Fruit fly (Drosophila melanogaster): Measurements from ENCODE around the gene Spg7.

The Spg7 gene

dm6 chrX:2703693-2704092 is 5.7 kb upstream of the Spg7 start, which contains the start of gene Ugalt (continued):
- peak; percentile 100 for TF ChIP-seq CG30431 (GFP tag; optimal IDR thresholded peaks at IDR 0.05)
- peak; percentile 100 for TF ChIP-seq cato (GFP tag; optimal IDR thresholded peaks at IDR 0.05; ENCODE audit: borderline replicate concordance)
- peak; percentile 100 for TF ChIP-seq CG6683 (GFP tag; optimal IDR thresholded peaks at IDR 0.05)
- peak; percentile 42 for TF ChIP-seq BEAF-32 (GFP tag; optimal IDR thresholded peaks at IDR 0.05)
- TF ChIP-seq vnd (GFP tag; IDR thresholded peaks at IDR 0.05; ENCODE audit: partially characterized antibody): no peak
- TF ChIP-seq so (GFP tag; IDR thresholded peaks at IDR 0.05): peak; percentile 100
- TF ChIP-seq al (GFP tag; IDR thresholded peaks at IDR 0.05): peak; percentile 100
- TF ChIP-seq repo (GFP tag; optimal IDR thresholded peaks at IDR 0.05): peak; percentile 100
- peak; percentile 100 for TF ChIP-seq CG7357 (GFP tag; IDR thresholded peaks at IDR 0.05)
- peak; percentile 100 for TF ChIP-seq CG2889 (GFP tag; IDR thresholded peaks at IDR 0.05)
- peak; percentile 100 for TF ChIP-seq Dip3 (GFP tag; optimal IDR thresholded peaks at IDR 0.05)
- peak; percentile 100 for TF ChIP-seq odd (GFP tag; optimal IDR thresholded peaks at IDR 0.05)
- peak; percentile 100 for TF ChIP-seq CG3281 (GFP tag; optimal IDR thresholded peaks at IDR 0.05)
- TF ChIP-seq CG8281 (tag; optimal IDR thresholded peaks at IDR 0.05): peak; percentile 98
- TF ChIP-seq CG5180 (GFP tag; optimal IDR thresholded peaks at IDR 0.05): peak; percentile 96
- TF ChIP-seq CG18619 (GFP tag; optimal IDR thresholded peaks at IDR 0.05): peak; percentile 100
- peak; percentile 100 for TF ChIP-seq ase (GFP tag; IDR thresholded peaks at IDR 0.05)
- peak; percentile 100 for TF ChIP-seq CG12391 (tag; optimal IDR thresholded peaks at IDR 0.05)
- TF ChIP-seq Mrtf (GFP tag; IDR thresholded peaks at IDR 0.05): peak; percentile 100
- TF ChIP-seq Ssrp (tag; optimal IDR thresholded peaks at IDR 0.05): peak; percentile 100
- peak; percentile 100 for TF ChIP-seq H2.0 (GFP tag; IDR thresholded peaks at IDR 0.05)
- peak; percentile 100 for TF ChIP-seq CG12942 (GFP tag; optimal IDR thresholded peaks at IDR 0.05)
- TF ChIP-seq CG3847 (GFP tag; IDR thresholded peaks at IDR 0.05): peak; percentile 100
- TF ChIP-seq unpg (GFP tag; optimal IDR thresholded peaks at IDR 0.05): peak; percentile 100
- TF ChIP-seq Dek (tag; optimal IDR thresholded peaks at IDR 0.05): peak; percentile 100
- TF ChIP-seq Pdp1 (GFP tag; optimal IDR thresholded peaks at IDR 0.05): peak; percentile 100
- peak; percentile 100 for TF ChIP-seq HLH54F (GFP tag; optimal IDR thresholded peaks at IDR 0.05)
- TF ChIP-seq mirr (GFP tag; optimal IDR thresholded peaks at IDR 0.05): peak; percentile 100
- peak; percentile 100 for TF ChIP-seq Optix (GFP tag; IDR thresholded peaks at IDR 0.05)
- TF ChIP-seq eve (GFP tag; optimal IDR thresholded peaks at IDR 0.05): peak in 1 of 2 experiments; percentile 85
- TF ChIP-seq Aef1 (GFP tag; IDR thresholded peaks at IDR 0.05): peak; percentile 100
- TF ChIP-seq wor (GFP tag; IDR thresholded peaks at IDR 0.05): peak; percentile 100
- TF ChIP-seq inv (GFP tag; IDR thresholded peaks at IDR 0.05; ENCODE audit: partially characterized antibody): peak; percentile 34; the same call in 1 of the 2 replicates
- TF ChIP-seq E2f2 (GFP tag; IDR thresholded peaks at IDR 0.05): peak; percentile 98
- peak; percentile 98 for TF ChIP-seq Ets97D (GFP tag; optimal IDR thresholded peaks at IDR 0.05)
- peak; percentile 100 for TF ChIP-seq Spps (tag; optimal IDR thresholded peaks at IDR 0.05)
- TF ChIP-seq Ets65A (GFP tag): peak; percentile 100
- peak; percentile 100 for TF ChIP-seq gce (GFP tag; IDR thresholded peaks at IDR 0.05)
- TF ChIP-seq tio (GFP tag; optimal IDR thresholded peaks at IDR 0.05): peak; percentile 100
- TF ChIP-seq ro (GFP tag; IDR thresholded peaks at IDR 0.05): peak; percentile 100
- TF ChIP-seq NFAT (GFP tag; IDR thresholded peaks at IDR 0.05): peak; percentile 100
- peak; percentile 66; the same call in 1 of the 4 replicates for TF ChIP-seq chinmo (GFP tag; IDR thresholded peaks at IDR 0.05; ENCODE audit: partially characterized antibody)
- peak; percentile 100 for TF ChIP-seq gcm (GFP tag; optimal IDR thresholded peaks at IDR 0.05)
- TF ChIP-seq Nf-YA (GFP tag; IDR thresholded peaks at IDR 0.05): peak; percentile 100
- TF ChIP-seq C15 (GFP tag; IDR thresholded peaks at IDR 0.05): peak; percentile 100
- peak; percentile 100 for TF ChIP-seq crc (GFP tag; optimal IDR thresholded peaks at IDR 0.05)
- peak; percentile 100 for TF ChIP-seq sim (GFP tag; IDR thresholded peaks at IDR 0.05)
- TF ChIP-seq fd3F (GFP tag; optimal IDR thresholded peaks at IDR 0.05): peak; percentile 100
- peak; percentile 100 for TF ChIP-seq CG4360 (GFP tag; IDR thresholded peaks at IDR 0.05)
- peak; percentile 100 for TF ChIP-seq CG2120 (GFP tag; optimal IDR thresholded peaks at IDR 0.05)
- TF ChIP-seq schlank (tag; optimal IDR thresholded peaks at IDR 0.05): peak; percentile 100

Measured in whole organism, embryonic.